Fruit fly (Drosophila melanogaster) whole organism, embryonic: ENCODE data around the gene CG6051.
A peak's percentile ranks its signal among the peaks of the same experiment; 100 is the strongest.

Experiments used
- Asciz ChIP-seq: fragments of 200-800 bp; sonication (Bioruptor generic); optimal IDR thresholded peaks from 2 replicates; lab custom pipeline; 2017; ENCODE audit warnings: missing biosample characterization, mild to moderate bottlenecking, missing genetic modification characterization, missing genetic modification reagents
- C15 ChIP-seq: fragments of 200-800 bp; sonication (Bioruptor generic); IDR thresholded peaks from 3 replicates; pipeline ENCODE4 v1.3.6; 2022; ENCODE audit warnings: missing biosample characterization, missing genetic modification characterization
- CG10267 ChIP-seq: fragments of 200-800 bp; sonication (Bioruptor generic); optimal IDR thresholded peaks from 2 replicates; lab custom pipeline; 2018; ENCODE audit warnings: missing biosample characterization, mild to moderate bottlenecking, missing genetic modification characterization, moderate library complexity
- CG14860 ChIP-seq: fragments of 200-800 bp; sonication (Bioruptor generic); IDR thresholded peaks from 3 replicates; pipeline ENCODE4 v1.3.6; 2022; ENCODE audit warnings: missing biosample characterization, missing genetic modification characterization; ENCODE audit not compliant: partially characterized antibody
- CG15514 ChIP-seq: fragments of 200-800 bp; sonication (Bioruptor generic); optimal IDR thresholded peaks from 3 replicates; lab custom pipeline; 2017; ENCODE audit warnings: missing biosample characterization, missing genetic modification characterization, mild to moderate bottlenecking, moderate library complexity, missing genetic modification reagents
- CG18599 ChIP-seq: fragments of 200-800 bp; sonication (Bioruptor generic); optimal IDR thresholded peaks from 3 replicates; lab custom pipeline; 2017; ENCODE audit warnings: missing biosample characterization, missing genetic modification characterization, mild to moderate bottlenecking, moderate library complexity, missing genetic modification reagents
- CG31441 ChIP-seq: fragments of 200-800 bp; sonication (Bioruptor generic); IDR thresholded peaks from 2 replicates; pipeline ENCODE4 v1.3.6; 2022; ENCODE audit warnings: missing biosample characterization, missing genetic modification characterization
- CG32767 ChIP-seq: fragments of 200-800 bp; sonication (Bioruptor generic); IDR thresholded peaks from 2 replicates; pipeline ENCODE4 v1.3.6; 2022; ENCODE audit warnings: missing biosample characterization, missing genetic modification characterization
- CG3995 ChIP-seq: fragments of 200-800 bp; sonication (Bioruptor generic); optimal IDR thresholded peaks from 3 replicates; lab custom pipeline; 2016; ENCODE audit warnings: missing biosample characterization, missing genetic modification characterization
- CG4328 ChIP-seq: fragments of 200-800 bp; sonication (Bioruptor generic); optimal IDR thresholded peaks from 3 replicates; lab custom pipeline; 2017; ENCODE audit warnings: missing biosample characterization, missing genetic modification reagents, missing genetic modification characterization
- CG6175 ChIP-seq: fragments of 200-800 bp; sonication (Bioruptor generic); IDR thresholded peaks from 3 replicates; pipeline ENCODE4 v1.3.6; 2022; ENCODE audit warnings: missing biosample characterization, missing genetic modification characterization
- CG7987 ChIP-seq: fragments of 200-800 bp; sonication (Bioruptor generic); optimal IDR thresholded peaks from 2 replicates; lab custom pipeline; 2018; ENCODE audit warnings: missing biosample characterization, mild to moderate bottlenecking, missing genetic modification characterization, moderate library complexity
- CG8765 ChIP-seq: fragments of 200-800 bp; sonication (Bioruptor generic); IDR thresholded peaks from 2 replicates; pipeline ENCODE4 v1.3.6; 2022; ENCODE audit warnings: missing biosample characterization, missing genetic modification characterization
- CG9215 ChIP-seq: fragments of 200-800 bp; sonication (Bioruptor generic); IDR thresholded peaks from 2 replicates; pipeline ENCODE4 v1.3.6; 2022; ENCODE audit warnings: missing biosample characterization, missing genetic modification characterization
- CTCF ChIP-seq: fragments of 200-800 bp; sonication (Bioruptor generic); optimal IDR thresholded peaks from 2 replicates; lab custom pipeline; 2017; ENCODE audit warnings: missing biosample characterization, mild to moderate bottlenecking, missing genetic modification characterization, moderate library complexity
- Dbx ChIP-seq: fragments of 200-800 bp; sonication (Bioruptor generic); IDR thresholded peaks from 3 replicates; pipeline ENCODE4 v1.3.6; 2022; ENCODE audit warnings: missing biosample characterization, missing genetic modification characterization
- Hmr ChIP-seq: fragments of 200-800 bp; sonication (Bioruptor generic); optimal IDR thresholded peaks from 3 replicates; lab custom pipeline; 2017; ENCODE audit warnings: mild to moderate bottlenecking, missing biosample characterization, missing genetic modification reagents, missing genetic modification characterization
- NC2α ChIP-seq: fragments of 200-800 bp; sonication (Bioruptor generic); optimal IDR thresholded peaks from 2 replicates; lab custom pipeline; 2016; ENCODE audit warnings: missing biosample characterization, missing genetic modification characterization
- Neu2 ChIP-seq: fragments of 200-800 bp; sonication (Bioruptor generic); optimal IDR thresholded peaks from 3 replicates; lab custom pipeline; 2016; ENCODE audit warnings: missing biosample characterization, missing genetic modification characterization, borderline replicate concordance
- Stat92E ChIP-seq, 3 experiments: fragments of >200 bp in 2 of 3; fragments of 200-800 bp in 1 of 3; sonication (Bioruptor generic) in 1 of 3; optimal IDR thresholded peaks; 2 replicates each; lab custom pipeline; 2017 to 2019; ENCODE audit warnings: missing biosample characterization in 3 of 3, missing genetic modification characterization in 3 of 3, mild to moderate bottlenecking in 1 of 3, moderate library complexity in 1 of 3
- ci ChIP-seq: fragments of 200-800 bp; sonication (Bioruptor generic); IDR thresholded peaks from 3 replicates; pipeline ENCODE4 v1.3.6; 2022; ENCODE audit warnings: missing biosample characterization, missing genetic modification characterization
- en ChIP-seq: fragments of 200-800 bp; sonication (Bioruptor generic); optimal IDR thresholded peaks from 2 replicates; lab custom pipeline; 2016; ENCODE audit warnings: missing biosample characterization, missing genetic modification characterization
- hkb ChIP-seq, 2 experiments: fragments of 200-800 bp in 1 of 2; fragments of >200 bp in 1 of 2; sonication (Bioruptor generic) in 1 of 2; IDR thresholded peaks in 1 of 2; optimal IDR thresholded peaks in 1 of 2; 2 replicates each; pipeline versions ENCODE4 v1.3.6 to Lab custom; 2017 to 2022; ENCODE audit warnings: missing biosample characterization in 1 of 2, missing genetic modification characterization in 1 of 2
- lbe ChIP-seq: fragments of 200-800 bp; sonication (Bioruptor generic); optimal IDR thresholded peaks from 2 replicates; lab custom pipeline; 2016; ENCODE audit warnings: missing biosample characterization, mild to moderate bottlenecking, missing genetic modification characterization
- nom ChIP-seq: fragments of 200-800 bp; sonication (Bioruptor generic); optimal IDR thresholded peaks from 2 replicates; lab custom pipeline; 2017; ENCODE audit warnings: missing biosample characterization, missing genetic modification characterization, mild to moderate bottlenecking, moderate library complexity, missing genetic modification reagents
- oc ChIP-seq: fragments of 200-800 bp; sonication (Bioruptor generic); optimal IDR thresholded peaks from 2 replicates; lab custom pipeline; 2018; ENCODE audit warnings: missing biosample characterization, mild to moderate bottlenecking, missing genetic modification characterization, moderate library complexity
- pho ChIP-seq: fragments of 200-800 bp; sonication (Bioruptor generic); optimal IDR thresholded peaks from 2 replicates; lab custom pipeline; 2016; ENCODE audit warnings: missing biosample characterization, missing genetic modification characterization
- row ChIP-seq: fragments of 200-800 bp; sonication (Bioruptor generic); IDR thresholded peaks from 3 replicates; pipeline ENCODE4 v1.3.6; 2022; ENCODE audit warnings: missing biosample characterization, missing genetic modification characterization
- sima ChIP-seq: fragments of 200-800 bp; sonication (Bioruptor generic); optimal IDR thresholded peaks from 2 replicates; lab custom pipeline; 2016; ENCODE audit warnings: missing biosample characterization, missing genetic modification characterization
- sisA ChIP-seq: fragments of 200-800 bp; sonication (Bioruptor generic); IDR thresholded peaks from 2 replicates; pipeline ENCODE4 v1.3.6; 2022; ENCODE audit warnings: missing biosample characterization, missing genetic modification characterization
- sqz ChIP-seq: fragments of 200-800 bp; sonication (Bioruptor generic); optimal IDR thresholded peaks from 3 replicates; lab custom pipeline; 2018; ENCODE audit warnings: missing biosample characterization, mild to moderate bottlenecking, missing genetic modification characterization
- stwl ChIP-seq: fragments of 200-800 bp; sonication (Bioruptor generic); optimal IDR thresholded peaks from 3 replicates; lab custom pipeline; 2018; ENCODE audit warnings: missing biosample characterization, mild to moderate bottlenecking, missing genetic modification characterization, moderate library complexity
- tna ChIP-seq: fragments of 200-800 bp; sonication (Bioruptor generic); IDR thresholded peaks from 2 replicates; pipeline ENCODE4 v1.3.6; 2022; ENCODE audit warnings: missing biosample characterization, missing genetic modification characterization; ENCODE audit not compliant: partially characterized antibody
- ttk ChIP-seq: fragments of 200-800 bp; sonication (Bioruptor generic); IDR thresholded peaks from 2 replicates; pipeline ENCODE4 v2.1.2; 2022; ENCODE audit warnings: missing biosample characterization, missing genetic modification characterization
- twi ChIP-seq: fragments of 200-800 bp; optimal IDR thresholded peaks from 2 replicates; lab custom pipeline; 2019; ENCODE audit warnings: missing biosample characterization, mild to moderate bottlenecking, missing genetic modification characterization, moderate library complexity
- unc-4 ChIP-seq: fragments of 200-800 bp; sonication (Bioruptor generic); IDR thresholded peaks from 2 replicates; pipeline ENCODE4 v1.3.6; 2022; ENCODE audit warnings: missing biosample characterization, missing genetic modification characterization; ENCODE audit not compliant: partially characterized antibody
- vnd ChIP-seq: fragments of 200-800 bp; sonication (Bioruptor generic); IDR thresholded peaks from 3 replicates; pipeline ENCODE4 v1.3.6; 2022; ENCODE audit warnings: missing biosample characterization, missing genetic modification characterization; ENCODE audit not compliant: partially characterized antibody
- vvl ChIP-seq: fragments of 200-800 bp; sonication (Bioruptor generic); IDR thresholded peaks from 2 replicates; pipeline ENCODE4 v1.3.6; 2022; ENCODE audit warnings: missing biosample characterization, missing genetic modification characterization
- zen ChIP-seq: fragments of 200-800 bp; sonication (Bioruptor generic); optimal IDR thresholded peaks from 3 replicates; lab custom pipeline; 2018; ENCODE audit warnings: missing biosample characterization, mild to moderate bottlenecking, missing genetic modification characterization, moderate library complexity

Gene CG6051

dm6 chr3R:27150685-27151515 is at the start of gene CG6051 (continued):
- TF ChIP-seq hkb (optimal IDR thresholded peaks at IDR 0.05; lab: Kevin White, UChicago) (no peak), hkb (GFP tag; IDR thresholded peaks at IDR 0.05; lab: Robert Waterston, UW) (no peak), Hmr (GFP tag; lab: Kevin White, UChicago) (peak; percentile 54), zen (peak; percentile 63), sima (no peak), CG18599 (peak; percentile 68), Dbx (no peak), en (GFP tag; lab: Kevin White, UChicago) (no peak), CG6175 (no peak), vvl (GFP tag; lab: Robert Waterston, UW) (no peak), pho (GFP tag; lab: Kevin White, UChicago) (no peak), Asciz (GFP tag; lab: Kevin White, UChicago) (peak; percentile 70), twi (peak; percentile 35), oc (peak; percentile 45), sisA (no peak), CG31441 (no peak), CTCF (GFP tag; lab: Kevin White, UChicago) (no peak), CG8765 (GFP tag; lab: Robert Waterston, UW) (no peak), ttk (GFP tag; lab: Robert Waterston, UW) (no peak), CG9215 (no peak), CG10267 (tag; lab: Kevin White, UChicago) (peak; percentile 65), CG4328 (GFP tag; lab: Kevin White, UChicago) (peak; percentile 40), ci (GFP tag; lab: Robert Waterston, UW) (no peak), tna (no peak), CG32767 (GFP tag; lab: Robert Waterston, UW) (no peak), Neu2 (GFP tag; lab: Kevin White, UChicago) (peak; percentile 19), CG3995 (GFP tag; lab: Kevin White, UChicago) (peak; percentile 2), stwl (tag; lab: Kevin White, UChicago) (peak; percentile 25), C15 (GFP tag; lab: Robert Waterston, UW) (no peak), row (GFP tag; lab: Robert Waterston, UW) (no peak), unc-4 (GFP tag; lab: Robert Waterston, UW) (no peak), vnd (GFP tag; lab: Robert Waterston, UW) (no peak), CG14860 (no peak), CG15514 (GFP tag; lab: Kevin White, UChicago) (peak; percentile 48), Stat92E (GFP tag; optimal IDR thresholded peaks at IDR 0.05; lab: Kevin White, UChicago) (peak in 1 of 3 experiments; percentile 77), NC2α (no peak)

- TF ChIP-seq CG7987 (GFP tag; lab: Kevin White, UChicago) (no peak), lbe (GFP tag; lab: Kevin White, UChicago) (no peak), nom (GFP tag; lab: Kevin White, UChicago) (peak; percentile 68), sqz (peak; percentile 19)
- TF ChIP-seq, all 482 proteins: peak for 2
These were observed 48.3 kb upstream of the CG6051 start for dm6 chr3R:27198883-27199780.
